Fruit fly (Drosophila melanogaster) whole organism, adult: ENCODE results near the gene CG31093.

Experiments used
- CG12768 ChIP-seq: fragments of 200-800 bp; sonication (Bioruptor generic); optimal IDR thresholded peaks from 2 replicates; lab custom pipeline; 2017; ENCODE audit warnings: missing biosample characterization, missing genetic modification characterization, mild to moderate bottlenecking, moderate library complexity, missing genetic modification reagents
- kay ChIP-seq: fragments of 200-800 bp; sonication (Bioruptor generic); peaks from one replicate; lab custom pipeline; 2016; ENCODE audit warnings: missing biosample characterization, missing genetic modification characterization, borderline replicate concordance

- TF ChIP-seq CG12768 (GFP tag; lab: Kevin White, UChicago) (no peak), kay (GFP tag; lab: Kevin White, UChicago) (no peak)
Observed at dm6 chr3R:25810796-25811195, 20.5 kb upstream of the CG31093 start, which contains the start of gene CG5024.
